Worm (Caenorhabditis elegans): ENCODE data around the gene ets-9.

- TF ChIP-seq ama-1 (optimal IDR thresholded peaks at IDR 0.05) (no peak), hmg-4 (GFP tag; optimal IDR thresholded peaks at IDR 0.05) (no peak), tra-4 (tag; optimal IDR thresholded peaks at IDR 0.05) (no peak), tbx-37 (GFP tag; conservative IDR thresholded peaks at IDR 0.05) (no peak)
Measured at ce11 chrX:4314939-4315338, 35.4 kb downstream of the ets-9 start.
